Worm (Caenorhabditis elegans): ENCODE results near the gene F02D10.3.

DNA sequence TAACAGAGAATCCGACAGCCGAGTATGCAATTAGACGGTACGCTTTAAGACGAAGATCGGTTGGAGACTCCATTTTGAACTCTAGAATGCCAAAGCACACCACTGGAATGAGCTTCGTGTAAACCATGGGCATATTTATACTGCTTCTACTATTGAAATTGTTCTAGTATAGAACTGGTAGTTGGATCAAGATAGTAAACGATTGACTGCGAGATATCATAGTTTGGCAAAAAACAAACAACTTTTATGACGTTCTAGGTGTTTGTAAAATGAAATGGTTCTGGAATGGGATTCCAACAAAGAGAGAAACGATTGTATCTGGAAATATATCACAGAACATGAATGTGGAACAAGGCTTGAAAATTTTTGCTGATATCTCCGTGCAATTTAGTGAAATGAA, 48.6 kb upstream of the F02D10.3 start, which contains the start of gene col-185:
- TF ChIP-seq lin-32 (GFP tag; optimal IDR thresholded peaks at IDR 0.05) = no peak
- no peak for TF ChIP-seq ces-1 (GFP tag; optimal IDR thresholded peaks at IDR 0.05)
- no peak for TF ChIP-seq nhr-237 (tag; optimal IDR thresholded peaks at IDR 0.05)
- TF ChIP-seq ham-2 (GFP tag; optimal IDR thresholded peaks at IDR 0.05) = no peak
- TF ChIP-seq M03D4.4 (tag; optimal IDR thresholded peaks at IDR 0.05) = no peak
- no peak for TF ChIP-seq snpc-4 (tag; optimal IDR thresholded peaks at IDR 0.05)
- no peak for TF ChIP-seq nhr-76 (tag; optimal IDR thresholded peaks at IDR 0.05)
- no peak for TF ChIP-seq lsy-2 (tag; optimal IDR thresholded peaks at IDR 0.05)
